Worm (Caenorhabditis elegans) whole organism, young adult: ENCODE results near the gene ZK1073.2.

ENCODE experiments used
- Y53G8AR.9 ChIP-seq: fragments of 200-800 bp; sonication (Bioruptor generic); conservative IDR thresholded peaks from 2 replicates; pipeline ENCODE4 v1.3.6; 2022; ENCODE audit warnings: missing genetic modification reagents, missing genetic modification characterization, missing compliant biosample characterization
- Y56A3A.18 ChIP-seq: fragments of 200-800 bp; sonication (Bioruptor generic); IDR thresholded peaks from 2 replicates; pipeline ENCODE4 v1.3.6; 2022; ENCODE audit warnings: missing genetic modification reagents, missing genetic modification characterization, missing compliant biosample characterization

DNA sequence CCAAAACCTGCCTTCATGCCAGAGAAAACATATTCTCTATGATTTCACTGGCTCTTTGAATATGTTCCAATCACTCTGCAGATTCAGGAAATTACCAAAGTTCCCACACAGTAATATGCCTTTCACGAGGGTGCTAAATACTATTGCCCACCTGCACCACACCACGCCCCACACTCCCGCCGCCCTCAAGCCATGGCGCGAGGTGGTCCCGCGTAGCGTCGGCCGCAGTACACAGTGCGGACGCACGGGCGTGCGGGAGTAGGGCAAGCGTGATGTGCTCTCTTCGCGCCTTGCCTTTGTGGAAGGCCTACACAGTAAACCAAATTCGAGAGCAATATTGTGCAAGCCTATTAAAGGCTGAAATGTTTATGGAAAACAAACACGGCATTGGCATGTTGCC lies 54.0 kb downstream of the ZK1073.2 start:
- TF ChIP-seq Y53G8AR.9 (GFP tag; lab: Robert Waterston, UW) = no peak
- no peak for TF ChIP-seq Y56A3A.18 (GFP tag; lab: Robert Waterston, UW)
